Fruit fly (Drosophila melanogaster) whole organism, embryonic: ENCODE results near the gene CG42323.
A peak's percentile ranks its signal among the peaks of the same experiment; 100 is the strongest.

Source experiments
- Abd-B ChIP-seq: fragments of 200-800 bp; sonication (Bioruptor generic); optimal IDR thresholded peaks from 2 replicates; lab custom pipeline; 2018; ENCODE audit warnings: missing biosample characterization, mild to moderate bottlenecking, missing genetic modification characterization, moderate library complexity
- Adf1 ChIP-seq: fragments of 200-800 bp; sonication (Bioruptor generic); IDR thresholded peaks from 2 replicates; pipeline ENCODE4 v1.3.6; 2022; ENCODE audit warnings: missing biosample characterization, missing genetic modification characterization
- Aef1 ChIP-seq: fragments of 200-800 bp; sonication (Bioruptor generic); IDR thresholded peaks from 3 replicates; pipeline ENCODE4 v1.3.6; 2022; ENCODE audit warnings: missing biosample characterization, missing genetic modification characterization
- Awh ChIP-seq: fragments of 200-800 bp; sonication (Bioruptor generic); IDR thresholded peaks from 2 replicates; pipeline ENCODE4, ENCODE4 v1.3.6; 2022; ENCODE audit warnings: missing biosample characterization, missing genetic modification characterization
- CG12155 ChIP-seq: fragments of 200-800 bp; sonication (Bioruptor generic); optimal IDR thresholded peaks from 3 replicates; lab custom pipeline; 2016; ENCODE audit warnings: missing biosample characterization, missing genetic modification characterization
- CG12942 ChIP-seq: fragments of 200-800 bp; sonication (Bioruptor generic); optimal IDR thresholded peaks from 3 replicates; lab custom pipeline; 2016; ENCODE audit warnings: missing biosample characterization, missing genetic modification characterization
- CG15514 ChIP-seq: fragments of 200-800 bp; sonication (Bioruptor generic); optimal IDR thresholded peaks from 3 replicates; lab custom pipeline; 2017; ENCODE audit warnings: missing biosample characterization, missing genetic modification characterization, mild to moderate bottlenecking, moderate library complexity, missing genetic modification reagents
- CG15601 ChIP-seq: fragments of 200-800 bp; sonication (Bioruptor generic); optimal IDR thresholded peaks from 3 replicates; lab custom pipeline; 2019; ENCODE audit warnings: missing biosample characterization, mild to moderate bottlenecking, missing genetic modification characterization, moderate library complexity
- CG1603 ChIP-seq: fragments of 200-800 bp; sonication (Bioruptor generic); optimal IDR thresholded peaks from 2 replicates; lab custom pipeline; 2019; ENCODE audit warnings: missing biosample characterization, mild to moderate bottlenecking, missing genetic modification characterization, moderate library complexity
- CG16863 ChIP-seq: fragments of 200-800 bp; sonication (Bioruptor generic); optimal IDR thresholded peaks from 3 replicates; lab custom pipeline; 2016; ENCODE audit warnings: missing biosample characterization, missing genetic modification characterization
- CG18619 ChIP-seq: fragments of 200-800 bp; sonication (Bioruptor generic); optimal IDR thresholded peaks from 3 replicates; lab custom pipeline; 2017; ENCODE audit warnings: missing biosample characterization, mild to moderate bottlenecking, missing genetic modification characterization
- CG2202 ChIP-seq: fragments of 200-800 bp; sonication (Bioruptor generic); optimal IDR thresholded peaks from 2 replicates; lab custom pipeline; 2018; ENCODE audit warnings: missing biosample characterization, mild to moderate bottlenecking, missing genetic modification characterization
- CG30403 ChIP-seq: fragments of 200-800 bp; sonication (Bioruptor generic); optimal IDR thresholded peaks from 3 replicates; lab custom pipeline; 2016; ENCODE audit warnings: missing biosample characterization, missing genetic modification characterization
- CG30431 ChIP-seq: fragments of 200-800 bp; sonication (Bioruptor generic); optimal IDR thresholded peaks from 2 replicates; lab custom pipeline; 2017; ENCODE audit warnings: missing biosample characterization, missing genetic modification characterization
- CG31441 ChIP-seq: fragments of 200-800 bp; sonication (Bioruptor generic); IDR thresholded peaks from 2 replicates; pipeline ENCODE4 v1.3.6; 2022; ENCODE audit warnings: missing biosample characterization, missing genetic modification characterization
- CG32772 ChIP-seq: fragments of 200-800 bp; sonication (Bioruptor generic); IDR thresholded peaks from 2 replicates; pipeline ENCODE4 v1.3.6; 2022; ENCODE audit warnings: missing biosample characterization, missing genetic modification characterization
- CG33213 ChIP-seq: fragments of 200-800 bp; sonication (Bioruptor generic); optimal IDR thresholded peaks from 3 replicates; lab custom pipeline; 2016; ENCODE audit warnings: missing biosample characterization, missing genetic modification characterization
- CG34422 ChIP-seq: fragments of 200-800 bp; sonication (Bioruptor generic); IDR thresholded peaks from 3 replicates; pipeline ENCODE4 v1.3.6; 2022; ENCODE audit warnings: missing biosample characterization, missing genetic modification characterization
- CG3726 ChIP-seq: fragments of 200-800 bp; sonication (Bioruptor generic); IDR thresholded peaks from 3 replicates; pipeline ENCODE4, ENCODE4 v1.3.6; 2022; ENCODE audit warnings: missing biosample characterization, missing genetic modification characterization
- CG4617 ChIP-seq: fragments of 200-800 bp; sonication (Bioruptor generic); optimal IDR thresholded peaks from 3 replicates; lab custom pipeline; 2016; ENCODE audit warnings: missing biosample characterization, missing genetic modification characterization, borderline replicate concordance
- CG4854 ChIP-seq: fragments of 200-800 bp; sonication (Bioruptor generic); optimal IDR thresholded peaks from 2 replicates; lab custom pipeline; 2016; ENCODE audit warnings: missing biosample characterization, missing genetic modification characterization, inconsistent platforms
- CG8281 ChIP-seq: fragments of 200-800 bp; sonication (Bioruptor generic); optimal IDR thresholded peaks from 2 replicates; lab custom pipeline; 2018; ENCODE audit warnings: missing biosample characterization, mild to moderate bottlenecking, missing genetic modification characterization, moderate library complexity
- Dp ChIP-seq: fragments of 200-800 bp; sonication (Bioruptor generic); optimal IDR thresholded peaks from 2 replicates; lab custom pipeline; 2018; ENCODE audit warnings: missing biosample characterization, mild to moderate bottlenecking, missing genetic modification characterization, moderate library complexity
- Drgx ChIP-seq: fragments of 200-800 bp; sonication (Bioruptor generic); IDR thresholded peaks from 2 replicates; pipeline ENCODE4 v1.3.6; 2022; ENCODE audit warnings: missing biosample characterization, missing genetic modification characterization
- HLH54F ChIP-seq: fragments of 200-800 bp; sonication (Bioruptor generic); optimal IDR thresholded peaks from 3 replicates; lab custom pipeline; 2016; ENCODE audit warnings: missing biosample characterization, missing genetic modification characterization
- Hey ChIP-seq: fragments of 200-800 bp; sonication (Bioruptor generic); optimal IDR thresholded peaks from 3 replicates; lab custom pipeline; 2018; ENCODE audit warnings: missing biosample characterization, mild to moderate bottlenecking, missing genetic modification characterization
- MESR4 ChIP-seq: fragments of 200-800 bp; sonication (Bioruptor generic); optimal IDR thresholded peaks from 2 replicates; lab custom pipeline; 2018; ENCODE audit warnings: missing biosample characterization, mild to moderate bottlenecking, missing genetic modification characterization, moderate library complexity
- Myb ChIP-seq: fragments of 200-800 bp; sonication (Bioruptor generic); optimal IDR thresholded peaks from 2 replicates; lab custom pipeline; 2016; ENCODE audit warnings: missing biosample characterization, missing genetic modification characterization
- Nf-YB ChIP-seq: fragments of 200-800 bp; sonication (Bioruptor generic); optimal IDR thresholded peaks from 3 replicates; lab custom pipeline; 2019; ENCODE audit warnings: missing biosample characterization, mild to moderate bottlenecking, missing genetic modification characterization, moderate library complexity
- aop ChIP-seq: fragments of 200-800 bp; sonication (Bioruptor generic); IDR thresholded peaks from 2 replicates; pipeline ENCODE4 v1.3.6; 2022; ENCODE audit warnings: missing biosample characterization, missing genetic modification characterization
- ato ChIP-seq: fragments of 200-800 bp; sonication (Bioruptor generic); IDR thresholded peaks from 2 replicates; pipeline ENCODE4 v1.3.6; 2022; ENCODE audit warnings: missing biosample characterization, missing genetic modification characterization; ENCODE audit not compliant: partially characterized antibody
- bab2 ChIP-seq: fragments of 200-800 bp; sonication (Bioruptor generic); optimal IDR thresholded peaks from 2 replicates; lab custom pipeline; 2016; ENCODE audit warnings: missing biosample characterization, missing genetic modification characterization
- cas ChIP-seq: fragments of 200-800 bp; sonication (Bioruptor generic); IDR thresholded peaks from 2 replicates; pipeline ENCODE4 v1.3.6; 2022; ENCODE audit warnings: missing biosample characterization, missing genetic modification characterization
- cg ChIP-seq: fragments of 200-800 bp; sonication (Bioruptor generic); optimal IDR thresholded peaks from 3 replicates; lab custom pipeline; 2019; ENCODE audit warnings: missing biosample characterization, mild to moderate bottlenecking, missing genetic modification characterization, moderate library complexity
- dmrt99B ChIP-seq: fragments of 200-800 bp; sonication (Bioruptor generic); optimal IDR thresholded peaks from 2 replicates; lab custom pipeline; 2018; ENCODE audit warnings: missing biosample characterization, mild to moderate bottlenecking, missing genetic modification characterization, moderate library complexity
- esg ChIP-seq: fragments of 200-800 bp; sonication (Bioruptor generic); conservative IDR thresholded peaks from 2 replicates; pipeline ENCODE4 v1.3.6; 2022; ENCODE audit warnings: missing biosample characterization, missing genetic modification characterization
- ewg ChIP-seq: fragments of 200-800 bp; sonication (Bioruptor generic); optimal IDR thresholded peaks from 3 replicates; lab custom pipeline; 2017; ENCODE audit warnings: mild to moderate bottlenecking, missing biosample characterization, missing genetic modification reagents, missing genetic modification characterization
- exex ChIP-seq: fragments of 200-800 bp; sonication (Bioruptor generic); optimal IDR thresholded peaks from 4 replicates; lab custom pipeline; 2018; ENCODE audit warnings: missing biosample characterization, mild to moderate bottlenecking, missing genetic modification characterization, moderate library complexity
- fd102C ChIP-seq: fragments of 200-800 bp; sonication (Bioruptor generic); optimal IDR thresholded peaks from 2 replicates; lab custom pipeline; 2018; ENCODE audit warnings: missing biosample characterization, mild to moderate bottlenecking, missing genetic modification characterization, moderate library complexity
- gem ChIP-seq: fragments of 200-800 bp; sonication (Bioruptor generic); optimal IDR thresholded peaks from 2 replicates; lab custom pipeline; 2019; ENCODE audit warnings: missing biosample characterization, mild to moderate bottlenecking, missing genetic modification characterization, moderate library complexity
- her ChIP-seq: fragments of 200-800 bp; sonication (Bioruptor generic); optimal IDR thresholded peaks from 2 replicates; lab custom pipeline; 2016; ENCODE audit warnings: missing biosample characterization, missing genetic modification characterization
- kah ChIP-seq: fragments of 200-800 bp; sonication (Bioruptor generic); optimal IDR thresholded peaks from 2 replicates; lab custom pipeline; 2018; ENCODE audit warnings: missing biosample characterization, mild to moderate bottlenecking, missing genetic modification characterization
- kay ChIP-seq: fragments of 200-800 bp; sonication (Bioruptor generic); optimal IDR thresholded peaks from 2 replicates; lab custom pipeline; 2016; ENCODE audit warnings: missing biosample characterization, missing genetic modification characterization
- mirr ChIP-seq: fragments of 200-800 bp; sonication (Bioruptor generic); optimal IDR thresholded peaks from 3 replicates; lab custom pipeline; 2018; ENCODE audit warnings: missing biosample characterization, mild to moderate bottlenecking, missing genetic modification characterization
- pfk ChIP-seq: fragments of 200-800 bp; sonication (Bioruptor generic); optimal IDR thresholded peaks from 2 replicates; lab custom pipeline; 2018; ENCODE audit warnings: missing biosample characterization, mild to moderate bottlenecking, missing genetic modification characterization, moderate library complexity
- run ChIP-seq: fragments of 200-800 bp; sonication (Bioruptor generic); optimal IDR thresholded peaks from 3 replicates; lab custom pipeline; 2018; ENCODE audit warnings: missing biosample characterization, mild to moderate bottlenecking, missing genetic modification characterization
- tap ChIP-seq: fragments of 200-800 bp; optimal IDR thresholded peaks from 3 replicates; lab custom pipeline; 2019; ENCODE audit warnings: missing biosample characterization, mild to moderate bottlenecking, missing genetic modification characterization, moderate library complexity
- tll ChIP-seq, 2 experiments: fragments of 200-800 bp in 1 of 2; fragments of >200 bp in 1 of 2; sonication (Bioruptor generic) in 1 of 2; optimal IDR thresholded peaks; 2 replicates each; lab custom pipeline; 2017 to 2019; ENCODE audit warnings: missing biosample characterization in 2 of 2, missing genetic modification characterization in 2 of 2, mild to moderate bottlenecking in 1 of 2, moderate library complexity in 1 of 2
- ttk ChIP-seq: fragments of 200-800 bp; sonication (Bioruptor generic); IDR thresholded peaks from 2 replicates; pipeline ENCODE4 v2.1.2; 2022; ENCODE audit warnings: missing biosample characterization, missing genetic modification characterization
- zf30C ChIP-seq: fragments of 200-800 bp; sonication (Bioruptor generic); optimal IDR thresholded peaks from 3 replicates; lab custom pipeline; 2018; ENCODE audit warnings: missing biosample characterization, mild to moderate bottlenecking, missing genetic modification characterization

The CG42323 gene

DNA sequence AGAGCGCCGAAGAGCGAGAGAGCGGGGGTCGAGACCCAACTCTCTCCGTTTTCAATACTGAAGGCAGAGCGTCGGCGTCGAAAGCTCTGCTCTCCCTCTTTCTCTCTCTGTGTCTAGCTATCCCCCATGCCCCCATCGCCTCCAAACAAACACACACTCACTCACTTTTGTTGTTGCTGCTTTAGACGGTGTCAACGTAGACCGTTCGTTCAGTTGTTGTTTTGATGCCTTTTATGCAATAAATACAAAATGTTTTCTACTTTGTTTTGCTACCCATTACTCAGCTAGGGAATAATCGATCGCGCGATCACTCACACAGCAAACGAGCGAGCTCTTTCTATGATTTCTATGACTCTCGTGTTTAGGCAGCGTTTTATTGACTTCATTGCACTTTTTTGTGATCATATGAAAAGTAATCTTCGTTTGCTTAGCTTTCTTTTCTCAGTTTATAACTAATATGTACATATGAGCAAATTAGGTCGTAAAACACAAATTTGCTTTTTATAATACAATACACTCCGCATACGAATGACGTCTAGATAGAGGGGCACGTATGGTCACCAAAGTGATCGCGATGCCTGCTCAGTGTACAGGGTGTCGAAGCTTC lies 17.5 kb upstream of the CG42323 start (continued):
- TF ChIP-seq bab2 (GFP tag; lab: Kevin White, UChicago) (peak; percentile 46), CG12942 (GFP tag; lab: Kevin White, UChicago) (no peak), cg (GFP tag; lab: Kevin White, UChicago) (peak; percentile 46), CG33213 (GFP tag; lab: Kevin White, UChicago) (no peak), zf30C (GFP tag; lab: Kevin White, UChicago) (no peak), Drgx (GFP tag; lab: Robert Waterston, UW) (no peak), esg (no peak), mirr (GFP tag; lab: Kevin White, UChicago) (no peak), CG8281 (no peak), Nf-YB (GFP tag; lab: Kevin White, UChicago) (no peak), CG3726 (GFP tag; lab: Robert Waterston, UW) (no peak), Abd-B (GFP tag; lab: Kevin White, UChicago) (peak; percentile 48), CG34422 (GFP tag; lab: Robert Waterston, UW) (no peak; the same call in 2 of the 3 replicates), ewg (GFP tag; lab: Kevin White, UChicago) (no peak), pfk (GFP tag; lab: Kevin White, UChicago) (no peak), fd102C (GFP tag; lab: Kevin White, UChicago) (no peak), tap (tag; lab: Kevin White, UChicago) (no peak), CG15514 (GFP tag; lab: Kevin White, UChicago) (no peak), CG4854 (GFP tag; lab: Kevin White, UChicago) (no peak), CG18619 (GFP tag; lab: Kevin White, UChicago) (peak; percentile 49), kay (no peak), her (GFP tag; lab: Kevin White, UChicago) (no peak), CG31441 (GFP tag; lab: Robert Waterston, UW) (no peak), CG30431 (GFP tag; lab: Kevin White, UChicago) (no peak), MESR4 (GFP tag; lab: Kevin White, UChicago) (no peak), gem (tag; lab: Kevin White, UChicago) (peak; percentile 59), cas (GFP tag; lab: Robert Waterston, UW) (no peak), HLH54F (GFP tag; lab: Kevin White, UChicago) (peak; percentile 22), CG12155 (no peak), aop (GFP tag; lab: Robert Waterston, UW) (no peak), CG30403 (no peak), exex (tag; lab: Kevin White, UChicago) (no peak), Awh (GFP tag; lab: Robert Waterston, UW) (no peak), Hey (no peak), ttk (GFP tag; lab: Robert Waterston, UW) (no peak), kah (GFP tag; lab: Kevin White, UChicago) (no peak), Adf1 (GFP tag; lab: Robert Waterston, UW) (peak; percentile 82; the same call in 1 of the 2 replicates), CG16863 (peak; percentile 36), CG4617 (no peak), CG32772 (GFP tag; lab: Robert Waterston, UW) (peak; percentile 38), tll (GFP tag; optimal IDR thresholded peaks at IDR 0.05; lab: Kevin White, UChicago) (no peak), CG2202 (tag; lab: Kevin White, UChicago) (no peak), Aef1 (GFP tag; lab: Robert Waterston, UW) (no peak), Myb (peak; percentile 8), run (tag; lab: Kevin White, UChicago) (peak; percentile 47), CG15601 (tag; lab: Kevin White, UChicago) (no peak), dmrt99B (tag; lab: Kevin White, UChicago) (peak; percentile 57), Dp (no peak), ato (GFP tag; lab: Robert Waterston, UW) (no peak), CG1603 (tag; lab: Kevin White, UChicago) (peak; percentile 2)
